Fruit fly (Drosophila melanogaster): ENCODE data around the gene Klp98A.

Gene Klp98A

DNA sequence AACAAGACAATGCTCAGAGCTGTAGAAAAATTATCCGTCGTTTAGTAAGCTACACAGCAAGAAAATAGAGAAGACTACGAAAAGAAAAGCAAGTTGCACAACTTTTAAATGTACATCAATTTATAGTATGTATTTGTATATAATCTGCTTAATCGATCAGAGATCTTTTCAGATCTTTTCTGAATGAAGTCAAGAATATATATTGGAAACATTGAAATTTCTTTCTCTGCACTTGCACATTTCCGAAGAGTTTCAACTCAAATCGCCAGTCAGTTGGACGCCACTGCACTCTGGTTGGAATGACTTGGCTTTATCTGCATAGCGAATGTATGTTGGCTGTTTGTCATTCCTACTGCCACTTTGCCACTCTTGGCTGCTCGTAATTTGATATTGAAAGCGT lies 5.0 kb downstream of the Klp98A start (continued):
- TF ChIP-seq Awh (GFP tag; IDR thresholded peaks at IDR 0.05) (0 out of 2 replicates have a peak, but pooled peaks have one; percentile 45), ssp (GFP tag; IDR thresholded peaks at IDR 0.05) (peak; percentile 47), zfh1 (GFP tag; IDR thresholded peaks at IDR 0.05) (peak; percentile 68; the same call in 2 of the 3 replicates), cato (GFP tag; optimal IDR thresholded peaks at IDR 0.05; ENCODE audit: borderline replicate concordance) (no peak), CG7839 (tag; optimal IDR thresholded peaks at IDR 0.05) (peak; percentile 57), row (GFP tag; IDR thresholded peaks at IDR 0.05) (peak; percentile 66), ap (GFP tag; IDR thresholded peaks at IDR 0.05) (peak; percentile 50), CG9215 (GFP tag; IDR thresholded peaks at IDR 0.05) (no peak), trem (tag; optimal IDR thresholded peaks at IDR 0.05) (peak; percentile 16), CG3281 (GFP tag; optimal IDR thresholded peaks at IDR 0.05) (no peak), gem (tag; optimal IDR thresholded peaks at IDR 0.05) (peak; percentile 74), CG9727 (GFP tag; optimal IDR thresholded peaks at IDR 0.05) (peak; percentile 54), ci (GFP tag; IDR thresholded peaks at IDR 0.05) (peak; percentile 82), corto (GFP tag; optimal IDR thresholded peaks at IDR 0.05) (peak; percentile 3), CG42726 (GFP tag; IDR thresholded peaks at IDR 0.05; ENCODE audit: partially characterized antibody) (no peak), CG2875 (GFP tag; optimal IDR thresholded peaks at IDR 0.05) (peak; percentile 60), H15 (GFP tag; IDR thresholded peaks at IDR 0.05) (peak; percentile 55; the same call in 1 of the 3 replicates), mirr (GFP tag; optimal IDR thresholded peaks at IDR 0.05) (no peak), sc (optimal IDR thresholded peaks at IDR 0.05) (no peak), sc (GFP tag; optimal IDR thresholded peaks at IDR 0.05) (peak; percentile 7), CG14710 (tag; optimal IDR thresholded peaks at IDR 0.05) (peak; percentile 43), en (GFP tag; optimal IDR thresholded peaks at IDR 0.05) (no peak), Fer1 (GFP tag; optimal IDR thresholded peaks at IDR 0.05) (no peak), btn (GFP tag; optimal IDR thresholded peaks at IDR 0.05) (no peak), HHEX (GFP tag; optimal IDR thresholded peaks at IDR 0.05) (no peak), vfl (GFP tag; optimal IDR thresholded peaks at IDR 0.05) (no peak), Lim3 (GFP tag; IDR thresholded peaks at IDR 0.05) (no peak), zen (tag; optimal IDR thresholded peaks at IDR 0.05) (peak; percentile 55), Xbp1 (GFP tag; optimal IDR thresholded peaks at IDR 0.05) (peak; percentile 59), vvl (GFP tag; IDR thresholded peaks at IDR 0.05) (peak; percentile 80), ind (GFP tag; optimal IDR thresholded peaks at IDR 0.05) (peak; percentile 38), ems (GFP tag; optimal IDR thresholded peaks at IDR 0.05) (peak; percentile 2), Hr51 (GFP tag; optimal IDR thresholded peaks at IDR 0.05) (peak in 1 of 2 experiments; percentile 77), Spps (tag; optimal IDR thresholded peaks at IDR 0.05) (peak; percentile 39), z (GFP tag; IDR thresholded peaks at IDR 0.05) (no peak; the same call in 2 of the 3 replicates), peb (GFP tag; IDR thresholded peaks at IDR 0.05) (no peak), PHDP (tag; optimal IDR thresholded peaks at IDR 0.05) (no peak), lbe (GFP tag; optimal IDR thresholded peaks at IDR 0.05) (peak; percentile 60), CG17385 (GFP tag; optimal IDR thresholded peaks at IDR 0.05) (peak; percentile 51), CG3838 (GFP tag; optimal IDR thresholded peaks at IDR 0.05) (no peak), CG10209 (GFP tag; optimal IDR thresholded peaks at IDR 0.05) (peak; percentile 10), az2 (GFP tag; optimal IDR thresholded peaks at IDR 0.05) (peak; percentile 38), CG6175 (GFP tag; IDR thresholded peaks at IDR 0.05) (no peak), bsh (GFP tag; optimal IDR thresholded peaks at IDR 0.05) (peak; percentile 15 to 57), dati (GFP tag; IDR thresholded peaks at IDR 0.05) (no peak), CG11560 (tag; IDR thresholded peaks at IDR 0.05) (no peak), CG18764 (GFP tag; optimal IDR thresholded peaks at IDR 0.05) (no peak), bigmax (GFP tag; optimal IDR thresholded peaks at IDR 0.05) (no peak), Mad (GFP tag; optimal IDR thresholded peaks at IDR 0.05) (no peak), CG2129 (GFP tag; IDR thresholded peaks at IDR 0.05; ENCODE audit: partially characterized antibody) (no peak), bab2 (GFP tag; optimal IDR thresholded peaks at IDR 0.05) (no peak)
